Worm (Caenorhabditis elegans) whole organism, mixed stage, embryonic: ENCODE measurements around the gene F10D7.3.

Experiments
- M03D4.4 ChIP-seq: sonication (generic microtip); optimal IDR thresholded peaks from 2 replicates; lab custom pipeline; 2017; ENCODE audit warnings: mild to moderate bottlenecking, missing genetic modification characterization, missing compliant biosample characterization
- blmp-1 ChIP-seq: fragments of 150-350 bp; optimal IDR thresholded peaks from 2 replicates; lab custom pipeline; 2014; ENCODE audit warnings: missing biosample characterization, missing genetic modification characterization
- ceh-39 ChIP-seq: fragments of 150-350 bp; optimal IDR thresholded peaks from 2 replicates; lab custom pipeline; 2014; ENCODE audit warnings: missing biosample characterization, missing genetic modification characterization
- ceh-43 ChIP-seq: fragments of 200-800 bp; sonication (Bioruptor generic); optimal IDR thresholded peaks from 2 replicates; lab custom pipeline; 2018; ENCODE audit warnings: mild to moderate bottlenecking, missing genetic modification characterization, moderate library complexity, missing compliant biosample characterization
- ceh-83 ChIP-seq: fragments of 200-800 bp; sonication (Bioruptor generic); optimal IDR thresholded peaks from 2 replicates; lab custom pipeline; 2018; ENCODE audit warnings: mild to moderate bottlenecking, missing genetic modification characterization, missing compliant biosample characterization
- ces-1 ChIP-seq: fragments of 150-350 bp; optimal IDR thresholded peaks from 2 replicates; lab custom pipeline; 2014; ENCODE audit warnings: missing biosample characterization, missing genetic modification reagents, missing genetic modification characterization
- cnd-1 ChIP-seq: fragments of 200-800 bp; sonication (Bioruptor generic); optimal IDR thresholded peaks from 2 replicates; lab custom pipeline; 2018; ENCODE audit warnings: mild to moderate bottlenecking, missing genetic modification characterization, missing compliant biosample characterization
- drap-1 ChIP-seq: fragments of 200-800 bp; sonication (Bioruptor generic); optimal IDR thresholded peaks from 3 replicates; lab custom pipeline; 2018; ENCODE audit warnings: mild to moderate bottlenecking, missing genetic modification characterization, missing compliant biosample characterization
- elt-1 ChIP-seq: sonication (generic microtip); optimal IDR thresholded peaks from 2 replicates; lab custom pipeline; 2017; ENCODE audit warnings: missing genetic modification characterization, mild to moderate bottlenecking, missing compliant biosample characterization, antibody characterized with exemption, moderate library complexity, borderline replicate concordance; ENCODE audit not compliant: insufficient read depth
- elt-3 ChIP-seq: fragments of 150-350 bp; optimal IDR thresholded peaks from 2 replicates; lab custom pipeline; 2014; ENCODE audit warnings: missing biosample characterization, missing genetic modification characterization
- flh-1 ChIP-seq: fragments of 200-800 bp; sonication (Bioruptor generic); optimal IDR thresholded peaks from 2 replicates; lab custom pipeline; 2018; ENCODE audit warnings: mild to moderate bottlenecking, missing genetic modification characterization, moderate library complexity, missing compliant biosample characterization
- ham-2 ChIP-seq: fragments of 200-800 bp; sonication (Bioruptor generic); optimal IDR thresholded peaks from 2 replicates; lab custom pipeline; 2018; ENCODE audit warnings: mild to moderate bottlenecking, missing genetic modification characterization, missing compliant biosample characterization
- lin-13 ChIP-seq: fragments of 150-350 bp; optimal IDR thresholded peaks from 2 replicates; lab custom pipeline; 2014; ENCODE audit warnings: missing biosample characterization, missing genetic modification characterization
- lin-32 ChIP-seq: fragments of 200-800 bp; sonication (Bioruptor generic); optimal IDR thresholded peaks from 2 replicates; lab custom pipeline; 2018; ENCODE audit warnings: mild to moderate bottlenecking, missing genetic modification characterization, missing compliant biosample characterization
- lsy-2 ChIP-seq: fragments of 150-350 bp; optimal IDR thresholded peaks from 2 replicates; lab custom pipeline; 2014; ENCODE audit warnings: missing biosample characterization, missing genetic modification characterization
- mab-5 ChIP-seq: fragments of 150-350 bp; optimal IDR thresholded peaks from 2 replicates; lab custom pipeline; 2014; ENCODE audit warnings: missing biosample characterization, missing genetic modification characterization
- mep-1 ChIP-seq: fragments of 150-350 bp; optimal IDR thresholded peaks from 2 replicates; lab custom pipeline; 2017; ENCODE audit warnings: missing biosample characterization, missing genetic modification reagents, missing genetic modification characterization, inconsistent platforms
- mls-2 ChIP-seq: sonication (generic microtip); optimal IDR thresholded peaks from 2 replicates; lab custom pipeline; 2016; ENCODE audit warnings: mild to moderate bottlenecking, missing genetic modification characterization, moderate library complexity, missing compliant biosample characterization
- nhr-12 ChIP-seq: fragments of 150-350 bp; optimal IDR thresholded peaks from 2 replicates; lab custom pipeline; 2014; ENCODE audit warnings: missing biosample characterization, missing genetic modification characterization
- nhr-2 ChIP-seq: fragments of 150-350 bp; optimal IDR thresholded peaks from 2 replicates; lab custom pipeline; 2014; ENCODE audit warnings: missing biosample characterization, missing genetic modification characterization
- nhr-28 ChIP-seq: fragments of 150-350 bp; optimal IDR thresholded peaks from 2 replicates; lab custom pipeline; 2014; ENCODE audit warnings: missing biosample characterization, missing genetic modification characterization
- nhr-76 ChIP-seq: sonication (generic microtip); optimal IDR thresholded peaks from 2 replicates; lab custom pipeline; 2017; ENCODE audit warnings: missing biosample characterization, missing genetic modification characterization
- pha-4 ChIP-seq: fragments of 150-350 bp; optimal IDR thresholded peaks from 2 replicates; lab custom pipeline; 2018; ENCODE audit warnings: missing biosample characterization, missing genetic modification reagents, missing genetic modification characterization
- sem-2 ChIP-seq: fragments of 200-800 bp; sonication (Bioruptor generic); optimal IDR thresholded peaks from 2 replicates; lab custom pipeline; 2018; ENCODE audit warnings: mild to moderate bottlenecking, missing genetic modification characterization, missing compliant biosample characterization
- snpc-4 ChIP-seq: fragments of 150-350 bp; optimal IDR thresholded peaks from 2 replicates; lab custom pipeline; 2014; ENCODE audit warnings: missing biosample characterization, missing genetic modification characterization
- sptf-1 ChIP-seq: sonication (generic microtip); optimal IDR thresholded peaks from 2 replicates; lab custom pipeline; 2017; ENCODE audit warnings: mild to moderate bottlenecking, missing genetic modification characterization, moderate library complexity, missing compliant biosample characterization
- tbx-8 ChIP-seq: fragments of 200-800 bp; sonication (Bioruptor generic); optimal IDR thresholded peaks from 2 replicates; lab custom pipeline; 2018; ENCODE audit warnings: mild to moderate bottlenecking, missing genetic modification characterization, moderate library complexity, missing compliant biosample characterization
- unc-120 ChIP-seq: sonication (generic microtip); optimal IDR thresholded peaks from 2 replicates; lab custom pipeline; 2017; ENCODE audit warnings: missing genetic modification characterization, missing compliant biosample characterization; ENCODE audit not compliant: poor library complexity, severe bottlenecking
- unc-62 ChIP-seq: fragments of 150-350 bp; optimal IDR thresholded peaks from 2 replicates; lab custom pipeline; 2014; ENCODE audit warnings: missing biosample characterization, missing genetic modification reagents, missing genetic modification characterization
- zip-8 ChIP-seq: fragments of 150-350 bp; optimal IDR thresholded peaks from 2 replicates; lab custom pipeline; 2014; ENCODE audit warnings: missing biosample characterization, missing genetic modification characterization
- ztf-11 ChIP-seq: fragments of 150-350 bp; optimal IDR thresholded peaks from 2 replicates; lab custom pipeline; 2014; ENCODE audit warnings: missing biosample characterization, missing genetic modification characterization

F10D7.3 gene

ce11 chrX:17340484-17340883, 34.0 kb downstream of the F10D7.3 start, which contains the start of gene C53C11.1:
Gene C53C11.1 (plus strand): TSS chrX:17340784.
- TF ChIP-seq nhr-12 (tag; lab: Kevin White, UChicago) = no peak
- TF ChIP-seq nhr-76 (tag; lab: Kevin White, UChicago) = no peak
- TF ChIP-seq, all 35 proteins: peak for 0

DNA sequence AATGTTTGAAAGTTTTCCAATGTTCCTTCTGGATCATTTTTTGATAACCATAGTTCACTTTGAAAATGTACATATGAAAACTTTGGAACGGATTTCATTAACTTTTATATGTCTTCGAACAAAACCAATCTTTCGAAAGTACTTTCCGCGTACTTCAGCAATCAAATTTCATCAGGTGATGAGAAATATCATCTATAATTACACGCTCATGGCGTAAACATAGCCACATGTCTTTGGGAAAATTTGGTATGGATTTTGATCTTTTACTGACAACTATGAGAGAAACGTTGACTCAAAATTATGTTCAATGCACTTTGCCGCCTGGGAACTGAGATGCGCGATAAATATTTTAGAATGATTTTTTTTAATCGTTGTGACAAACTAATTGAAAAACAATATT, 35.5 kb downstream of the F10D7.3 start:
- TF ChIP-seq ceh-39 = no peak
- TF ChIP-seq nhr-28 = no peak
- no peak for TF ChIP-seq nhr-12 (tag; lab: Kevin White, UChicago)
- TF ChIP-seq ces-1 (GFP tag; lab: Kevin White, UChicago) = no peak
- TF ChIP-seq pha-4 (tag; lab: Kevin White, UChicago) = no peak
- no peak for TF ChIP-seq blmp-1 (tag; lab: Kevin White, UChicago)
- TF ChIP-seq mab-5 (tag; lab: Kevin White, UChicago) = no peak
- TF ChIP-seq sem-2 (GFP tag; lab: Kevin White, UChicago) = no peak
- TF ChIP-seq ceh-83 = no peak
- no peak for TF ChIP-seq sptf-1 (tag; lab: Kevin White, UChicago)
- TF ChIP-seq unc-62 (GFP tag; lab: Kevin White, UChicago) = no peak
- TF ChIP-seq mls-2 (tag; lab: Kevin White, UChicago) = no peak
- TF ChIP-seq cnd-1 (tag; lab: Kevin White, UChicago) = no peak

DNA sequence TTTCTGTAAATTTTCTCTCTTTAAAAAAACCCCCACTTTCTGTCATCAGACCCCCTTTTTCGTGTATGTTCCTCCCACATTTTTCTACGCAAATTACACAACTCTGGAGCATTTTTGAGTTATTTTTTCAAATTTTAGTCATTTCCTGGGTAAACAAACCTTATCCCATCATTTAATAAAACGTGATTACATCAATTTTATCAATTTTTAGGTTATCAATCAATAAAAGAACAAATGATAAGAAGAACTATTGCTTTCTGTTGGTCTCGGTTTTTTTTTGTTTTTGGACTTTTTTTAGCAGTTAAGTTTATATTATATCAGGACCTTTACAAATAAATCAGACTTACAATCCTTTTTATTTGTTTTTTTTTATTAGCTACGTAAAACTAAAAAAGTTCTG, 38.1 kb downstream of the F10D7.3 start, which contains the start of gene C53C11.2:
Gene C53C11.2 (plus strand): TSS at position 284 of the 400 bp plus-strand sequence.
- TF ChIP-seq zip-8 (no peak), elt-1 (no peak), ces-1 (GFP tag; lab: Kevin White, UChicago) (no peak), lin-13 (tag; lab: Kevin White, UChicago) (no peak), mab-5 (tag; lab: Kevin White, UChicago) (no peak), ceh-83 (no peak), mls-2 (tag; lab: Kevin White, UChicago) (no peak), unc-120 (tag; lab: Kevin White, UChicago) (no peak), snpc-4 (tag; lab: Kevin White, UChicago) (no peak)
- TF ChIP-seq, all 35 proteins: peak for 0

- no peak for TF ChIP-seq ztf-11 (tag; lab: Kevin White, UChicago)
- TF ChIP-seq unc-62 (GFP tag; lab: Kevin White, UChicago) = no peak
- no peak for TF ChIP-seq nhr-2
- no peak for TF ChIP-seq flh-1
- TF ChIP-seq M03D4.4 (tag; lab: Kevin White, UChicago) = no peak
- TF ChIP-seq snpc-4 (tag; lab: Kevin White, UChicago) = no peak
- no peak for TF ChIP-seq ceh-43
- no peak for TF ChIP-seq tbx-8 (GFP tag; lab: Kevin White, UChicago)
- no peak for TF ChIP-seq mep-1 (tag; lab: Kevin White, UChicago)
- TF ChIP-seq drap-1 (GFP tag; lab: Kevin White, UChicago) = no peak
- TF ChIP-seq cnd-1 (tag; lab: Kevin White, UChicago) = no peak
- no peak for TF ChIP-seq nhr-76 (tag; lab: Kevin White, UChicago)
- TF ChIP-seq ceh-83 = no peak
- no peak for TF ChIP-seq ham-2
- no peak for TF ChIP-seq ceh-39
- TF ChIP-seq unc-120 (tag; lab: Kevin White, UChicago) = no peak
Measured at ce11 chrX:17333752-17334151, 40.7 kb downstream of the F10D7.3 start, which contains the start of gene C53C11.5. Gene C53C11.5 (plus strand): TSS chrX:17334052.

ce11 chrX:17330574-17330973, 43.9 kb downstream of the F10D7.3 start:
- TF ChIP-seq cnd-1 (tag; lab: Kevin White, UChicago) (no peak), lin-32 (no peak), ham-2 (no peak), nhr-28 (no peak), pha-4 (tag; lab: Kevin White, UChicago) (peak; percentile 52), ceh-83 (no peak), elt-3 (tag; lab: Kevin White, UChicago) (no peak), blmp-1 (tag; lab: Kevin White, UChicago) (no peak), nhr-2 (peak; percentile 21)
- TF ChIP-seq, all 35 proteins: peak for 2

ce11 chrX:17329075-17329474, 45.4 kb downstream of the F10D7.3 start:
- TF ChIP-seq cnd-1 (tag; lab: Kevin White, UChicago) (no peak), lsy-2 (no peak), mab-5 (tag; lab: Kevin White, UChicago) (no peak), M03D4.4 (tag; lab: Kevin White, UChicago) (no peak), ces-1 (GFP tag; lab: Kevin White, UChicago) (no peak), snpc-4 (tag; lab: Kevin White, UChicago) (no peak), tbx-8 (GFP tag; lab: Kevin White, UChicago) (no peak), nhr-28 (no peak)
- TF ChIP-seq, all 35 proteins: peak for 0
